Fruit fly (Drosophila melanogaster): ENCODE data around the gene Alp1.

Alp1 gene

DNA sequence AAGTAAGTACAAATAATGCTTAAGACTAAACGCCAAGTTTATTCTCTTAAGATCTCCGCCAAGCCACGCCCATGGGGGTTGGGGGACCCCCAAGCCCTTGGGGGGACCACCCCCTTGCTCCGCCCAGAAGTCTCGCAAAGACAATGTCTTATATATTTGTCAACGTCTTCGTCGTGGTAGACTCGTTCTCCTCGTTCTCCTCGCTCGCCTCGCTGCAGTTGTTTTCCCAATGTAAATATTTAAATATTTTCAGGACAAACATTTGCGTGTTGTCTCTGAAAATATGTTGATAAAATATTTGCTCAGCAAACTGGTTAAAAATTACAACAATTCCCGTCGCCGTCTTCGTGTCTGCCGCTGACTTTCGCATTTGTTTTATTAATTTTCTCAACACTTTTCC lies 19.6 kb upstream of the Alp1 start:
- TF ChIP-seq jim (GFP tag; optimal IDR thresholded peaks at IDR 0.05) (no peak), Dfd (GFP tag; optimal IDR thresholded peaks at IDR 0.05) (peak; percentile 98)

DNA sequence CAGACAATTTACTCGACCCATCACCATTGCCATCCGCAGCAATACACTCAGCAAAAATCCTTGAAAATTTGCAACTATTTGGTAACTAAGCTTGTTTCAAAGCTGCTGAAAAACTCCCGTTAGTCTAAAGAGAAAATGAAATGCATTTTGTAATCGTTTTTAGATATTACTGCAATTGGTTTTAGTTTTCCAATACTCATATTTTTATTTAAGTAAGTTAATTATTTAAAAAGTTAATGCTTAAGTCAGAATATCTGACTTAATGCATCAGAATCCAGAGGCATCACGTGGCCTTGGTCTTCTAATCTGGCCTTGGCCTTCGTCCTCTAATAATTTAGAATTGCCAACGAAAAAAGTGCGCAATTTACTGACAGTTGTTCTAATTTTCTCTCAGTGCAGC lies 18.2 kb upstream of the Alp1 start:
- TF ChIP-seq woc (GFP tag; optimal IDR thresholded peaks at IDR 0.05) (no peak), Vsx2 (GFP tag; optimal IDR thresholded peaks at IDR 0.05; ENCODE audit: partially characterized antibody) (no peak), fru (GFP tag; optimal IDR thresholded peaks at IDR 0.05) (no peak), lola (GFP tag; optimal IDR thresholded peaks at IDR 0.05) (no peak), rgr (GFP tag; optimal IDR thresholded peaks at IDR 0.05) (no peak), Dfd (GFP tag; optimal IDR thresholded peaks at IDR 0.05) (no peak), dsf (GFP tag; optimal IDR thresholded peaks at IDR 0.05; ENCODE audit: borderline replicate concordance) (no peak), sv (GFP tag; optimal IDR thresholded peaks at IDR 0.05) (no peak)

DNA sequence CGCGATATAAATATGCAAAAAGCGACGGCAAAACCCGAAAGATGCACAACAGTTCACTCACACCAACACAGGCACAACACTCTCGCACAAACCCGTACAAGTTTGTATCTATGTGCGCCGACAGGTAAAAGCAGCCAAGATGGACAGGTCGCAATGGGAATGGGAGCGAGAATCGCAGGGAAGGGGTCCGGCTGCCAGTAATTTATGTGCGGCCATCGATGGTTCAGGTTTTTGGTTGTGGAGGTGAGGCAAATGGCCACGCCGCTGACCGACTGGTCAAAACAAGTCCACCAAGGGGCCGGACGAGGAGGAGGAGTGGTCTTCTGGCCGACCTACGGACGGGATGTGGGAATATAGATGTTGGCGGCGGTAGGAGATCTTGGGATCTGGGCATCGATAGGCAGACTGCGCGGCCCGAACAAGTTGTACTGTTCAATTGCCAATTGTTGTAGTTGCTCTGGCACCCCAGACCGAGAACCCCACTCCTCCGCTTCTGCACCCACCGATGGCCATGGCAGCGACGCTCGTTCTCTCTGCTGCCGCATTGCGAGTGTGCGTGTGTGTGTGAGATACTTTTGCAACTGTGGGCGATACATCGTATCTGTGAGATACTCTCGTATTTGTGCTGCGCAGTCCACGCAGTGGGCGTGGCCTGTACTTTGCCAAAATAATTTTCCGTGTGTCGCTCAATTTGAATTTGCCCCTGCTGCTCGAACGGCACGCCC lies 15.7 kb upstream of the Alp1 start:
- no peak for TF ChIP-seq usp (GFP tag; optimal IDR thresholded peaks at IDR 0.05)
- TF ChIP-seq foxo (GFP tag; optimal IDR thresholded peaks at IDR 0.05), result no peak
- no peak for TF ChIP-seq Abd-B (GFP tag; optimal IDR thresholded peaks at IDR 0.05)
- no peak for TF ChIP-seq pan (optimal IDR thresholded peaks at IDR 0.05)
- no peak for TF ChIP-seq psq (GFP tag; optimal IDR thresholded peaks at IDR 0.05)
- TF ChIP-seq Dif (GFP tag; optimal IDR thresholded peaks at IDR 0.05; ENCODE audit: partially characterized antibody), result peak; percentile 6
- TF ChIP-seq br (GFP tag; optimal IDR thresholded peaks at IDR 0.05), result no peak
- no peak for TF ChIP-seq sv (GFP tag; optimal IDR thresholded peaks at IDR 0.05)
- TF ChIP-seq fru (GFP tag; optimal IDR thresholded peaks at IDR 0.05), result peak; percentile 16
- TF ChIP-seq rgr (GFP tag; optimal IDR thresholded peaks at IDR 0.05), result no peak
- peak; percentile 10 for TF ChIP-seq N (GFP tag; optimal IDR thresholded peaks at IDR 0.05)
- no peak for TF ChIP-seq CrebA (GFP tag; optimal IDR thresholded peaks at IDR 0.05; ENCODE audit: borderline replicate concordance)
- TF ChIP-seq Hr83 (GFP tag; optimal IDR thresholded peaks at IDR 0.05; ENCODE audit: poor library complexity, severe bottlenecking), result no peak
- no peak for TF ChIP-seq HLH106 (tag; optimal IDR thresholded peaks at IDR 0.05)
- no peak for TF ChIP-seq Sp1 (GFP tag; optimal IDR thresholded peaks at IDR 0.05)
- TF ChIP-seq Hnf4 (GFP tag; optimal IDR thresholded peaks at IDR 0.05), result no peak
- no peak for TF ChIP-seq h (GFP tag; optimal IDR thresholded peaks at IDR 0.05)
- no peak for TF ChIP-seq ey (GFP tag; optimal IDR thresholded peaks at IDR 0.05)
- TF ChIP-seq jim (GFP tag; optimal IDR thresholded peaks at IDR 0.05), result no peak
- TF ChIP-seq dmrt93B (GFP tag; optimal IDR thresholded peaks at IDR 0.05), result no peak
- no peak for TF ChIP-seq Mio (GFP tag; optimal IDR thresholded peaks at IDR 0.05)
- TF ChIP-seq Vsx2 (GFP tag; optimal IDR thresholded peaks at IDR 0.05; ENCODE audit: partially characterized antibody), result peak; percentile 50
- no peak for TF ChIP-seq OdsH (GFP tag; optimal IDR thresholded peaks at IDR 0.05)
- TF ChIP-seq brk (GFP tag; optimal IDR thresholded peaks at IDR 0.05), result no peak
- no peak for TF ChIP-seq Myc (optimal IDR thresholded peaks at IDR 0.05)
- TF ChIP-seq Jra (GFP tag; optimal IDR thresholded peaks at IDR 0.05), result no peak
- no peak for TF ChIP-seq lola (GFP tag; optimal IDR thresholded peaks at IDR 0.05)
- no peak for TF ChIP-seq woc (GFP tag; optimal IDR thresholded peaks at IDR 0.05)
- no peak for TF ChIP-seq Rel (GFP tag; optimal IDR thresholded peaks at IDR 0.05)
- TF ChIP-seq Rel (tag; optimal IDR thresholded peaks at IDR 0.05), result no peak
- TF ChIP-seq dsf (GFP tag; optimal IDR thresholded peaks at IDR 0.05; ENCODE audit: borderline replicate concordance), result no peak
- TF ChIP-seq tai (GFP tag; optimal IDR thresholded peaks at IDR 0.05), result no peak

DNA sequence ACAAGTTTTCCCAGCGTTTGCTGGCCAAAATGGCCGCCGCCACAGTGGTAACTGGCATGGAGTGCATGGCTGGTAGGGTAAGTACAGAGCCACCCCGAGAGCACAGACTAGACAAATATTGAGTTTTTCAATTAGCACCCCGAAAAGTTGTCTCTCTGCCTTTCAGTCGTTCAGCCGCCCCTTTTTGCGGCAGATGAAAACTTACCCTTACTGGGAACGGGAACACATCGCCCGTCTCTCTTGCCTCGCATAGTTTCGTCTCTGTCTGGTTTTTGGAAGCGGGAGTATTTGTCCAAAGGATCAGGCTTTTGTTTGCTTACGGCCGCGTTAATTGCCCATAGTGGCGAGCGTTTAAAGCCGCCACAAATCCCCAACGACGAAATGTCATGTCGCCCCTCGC lies 14.1 kb upstream of the Alp1 start:
- TF ChIP-seq Abd-B (GFP tag; optimal IDR thresholded peaks at IDR 0.05), result no peak
- TF ChIP-seq Mio (GFP tag; optimal IDR thresholded peaks at IDR 0.05), result no peak
- TF ChIP-seq foxo (GFP tag; optimal IDR thresholded peaks at IDR 0.05), result no peak
- TF ChIP-seq h (GFP tag; optimal IDR thresholded peaks at IDR 0.05), result no peak
- no peak for TF ChIP-seq Dfd (GFP tag; optimal IDR thresholded peaks at IDR 0.05)

DNA sequence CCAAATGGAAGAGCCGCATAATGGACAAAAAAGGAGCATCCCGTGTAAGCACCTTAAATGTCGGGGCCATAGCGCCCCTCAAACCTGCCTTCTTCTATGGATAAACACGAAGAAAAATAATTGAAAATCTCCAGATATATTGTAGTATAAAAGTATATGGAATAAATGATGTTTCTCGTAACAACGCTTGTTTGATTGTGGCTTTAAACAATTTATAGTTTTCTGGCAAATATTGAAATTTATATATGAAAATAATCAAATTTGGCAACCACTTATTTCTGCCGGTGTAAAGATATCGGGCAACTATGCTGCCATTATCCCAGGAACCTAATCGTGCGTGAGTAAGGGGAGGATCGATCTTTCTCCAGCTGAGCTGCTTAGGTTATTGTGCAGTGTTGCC lies 10.6 kb upstream of the Alp1 start:
- TF ChIP-seq fru (GFP tag; optimal IDR thresholded peaks at IDR 0.05), result no peak
- TF ChIP-seq Dfd (GFP tag; optimal IDR thresholded peaks at IDR 0.05), result no peak
- TF ChIP-seq tai (GFP tag; optimal IDR thresholded peaks at IDR 0.05), result no peak
- TF ChIP-seq rgr (GFP tag; optimal IDR thresholded peaks at IDR 0.05), result no peak
- TF ChIP-seq brk (GFP tag; optimal IDR thresholded peaks at IDR 0.05), result no peak
- TF ChIP-seq sv (GFP tag; optimal IDR thresholded peaks at IDR 0.05), result no peak
- TF ChIP-seq psq (GFP tag; optimal IDR thresholded peaks at IDR 0.05), result no peak
- no peak for TF ChIP-seq N (GFP tag; optimal IDR thresholded peaks at IDR 0.05)
- TF ChIP-seq ey (GFP tag; optimal IDR thresholded peaks at IDR 0.05), result no peak
- no peak for TF ChIP-seq dl (GFP tag; optimal IDR thresholded peaks at IDR 0.05; ENCODE audit: insufficient read depth in 1 of 2, partially characterized antibody in 2 of 2)
- no peak for TF ChIP-seq CrebA (GFP tag; optimal IDR thresholded peaks at IDR 0.05; ENCODE audit: borderline replicate concordance)
- no peak for TF ChIP-seq woc (GFP tag; optimal IDR thresholded peaks at IDR 0.05)

Measured in whole organism, wandering third instar larva.